Worm (Caenorhabditis elegans) whole organism, L1 larva: ENCODE measurements around the gene pat-3.

ENCODE experiments used
- C04F5.9 ChIP-seq: sonication (generic microtip); optimal IDR thresholded peaks from 2 replicates; lab custom pipeline; 2016; ENCODE audit warnings: missing genetic modification characterization, missing compliant biosample characterization
- C16A3.4 ChIP-seq: fragments of 150-350 bp; optimal IDR thresholded peaks from 2 replicates; lab custom pipeline; 2014; ENCODE audit warnings: missing biosample characterization, missing genetic modification characterization
- C34B4.2 ChIP-seq: sonication (generic microtip); optimal IDR thresholded peaks from 2 replicates; lab custom pipeline; 2017; ENCODE audit warnings: mild to moderate bottlenecking, missing genetic modification characterization, missing compliant biosample characterization
- F16B12.6 ChIP-seq: fragments of 150-350 bp; optimal IDR thresholded peaks from 2 replicates; lab custom pipeline; 2014; ENCODE audit warnings: missing biosample characterization, missing genetic modification characterization
- Y116A8C.19 ChIP-seq: sonication (generic microtip); optimal IDR thresholded peaks from 2 replicates; lab custom pipeline; 2016; ENCODE audit warnings: missing compliant biosample characterization, missing genetic modification characterization, borderline replicate concordance
- aha-1 ChIP-seq: fragments of 150-350 bp; optimal IDR thresholded peaks from 2 replicates; lab custom pipeline; 2014; ENCODE audit warnings: missing biosample characterization, missing genetic modification characterization
- alr-1 ChIP-seq: fragments of 200-800 bp; sonication (Bioruptor generic); optimal IDR thresholded peaks from 2 replicates; lab custom pipeline; 2018; ENCODE audit warnings: borderline replicate concordance, mild to moderate bottlenecking, missing genetic modification characterization, missing compliant biosample characterization
- aly-2 ChIP-seq: fragments of 150-350 bp; optimal IDR thresholded peaks from 2 replicates; lab custom pipeline; 2014; ENCODE audit warnings: missing biosample characterization, missing genetic modification characterization
- ama-1 ChIP-seq: fragments of 150-350 bp; optimal IDR thresholded peaks from 2 replicates; lab custom pipeline; 2014
- ceh-63 ChIP-seq: fragments of 200-800 bp; sonication (Bioruptor generic); optimal IDR thresholded peaks from 2 replicates; lab custom pipeline; 2018; ENCODE audit warnings: mild to moderate bottlenecking, missing genetic modification characterization, missing compliant biosample characterization
- ceh-88 ChIP-seq: fragments of 200-800 bp; sonication (Bioruptor generic); IDR thresholded peaks from 2 replicates; pipeline ENCODE4 v1.3.6; 2022; ENCODE audit warnings: missing genetic modification characterization, missing compliant biosample characterization
- ces-1 ChIP-seq: fragments of 150-350 bp; optimal IDR thresholded peaks from 2 replicates; lab custom pipeline; 2014; ENCODE audit warnings: missing biosample characterization, missing genetic modification reagents, missing genetic modification characterization
- dsc-1 ChIP-seq: sonication (generic microtip); optimal IDR thresholded peaks from 2 replicates; lab custom pipeline; 2016; ENCODE audit warnings: mild to moderate bottlenecking, missing genetic modification characterization, missing compliant biosample characterization
- efl-3 ChIP-seq: fragments of 200-800 bp; sonication (Bioruptor generic); optimal IDR thresholded peaks from 2 replicates; lab custom pipeline; 2018; ENCODE audit warnings: mild to moderate bottlenecking, missing genetic modification characterization, missing compliant biosample characterization
- elt-2 ChIP-seq: sonication (generic microtip); optimal IDR thresholded peaks from 2 replicates; lab custom pipeline; 2016; ENCODE audit warnings: missing genetic modification characterization, mild to moderate bottlenecking, inconsistent platforms, missing compliant biosample characterization, missing genetic modification reagents
- elt-3 ChIP-seq, 6 experiments: fragments of 150-350 bp in 1 of 6; sonication (generic microtip); optimal IDR thresholded peaks; 2 replicates each; lab custom pipeline; 2017 to 2018; ENCODE audit warnings: missing biosample characterization in 6 of 6, missing genetic modification characterization in 6 of 6, inconsistent platforms in 1 of 6
- ets-5 ChIP-seq: fragments of 200-800 bp; sonication (Bioruptor generic); IDR thresholded peaks from 2 replicates; pipeline ENCODE4 v1.3.6; 2022; ENCODE audit warnings: missing genetic modification characterization, missing compliant biosample characterization
- fkh-4 ChIP-seq: sonication (generic microtip); optimal IDR thresholded peaks from 2 replicates; lab custom pipeline; 2016; ENCODE audit warnings: missing compliant biosample characterization, missing genetic modification characterization, borderline replicate concordance
- fkh-8 ChIP-seq: sonication (generic microtip); optimal IDR thresholded peaks from 2 replicates; lab custom pipeline; 2016; ENCODE audit warnings: mild to moderate bottlenecking, missing genetic modification characterization, missing compliant biosample characterization
- fos-1 ChIP-seq: fragments of 150-350 bp; optimal IDR thresholded peaks from 2 replicates; lab custom pipeline; 2014; ENCODE audit warnings: missing biosample characterization, missing genetic modification characterization
- grh-1 ChIP-seq: fragments of 200-800 bp; sonication (Bioruptor generic); IDR thresholded peaks from 2 replicates; pipeline ENCODE4 v1.3.6; 2022; ENCODE audit warnings: missing genetic modification reagents, missing genetic modification characterization, missing compliant biosample characterization
- hlh-17 ChIP-seq: fragments of 200-800 bp; sonication (Bioruptor generic); optimal IDR thresholded peaks from 2 replicates; lab custom pipeline; 2018; ENCODE audit warnings: missing genetic modification characterization, mild to moderate bottlenecking, missing compliant biosample characterization, moderate library complexity, borderline replicate concordance
- hlh-4 ChIP-seq: sonication (generic microtip); optimal IDR thresholded peaks from 2 replicates; lab custom pipeline; 2016; ENCODE audit warnings: mild to moderate bottlenecking, missing genetic modification characterization, missing compliant biosample characterization
- jun-1 ChIP-seq: fragments of 150-350 bp; optimal IDR thresholded peaks from 2 replicates; lab custom pipeline; 2014; ENCODE audit warnings: missing biosample characterization, missing genetic modification reagents, missing genetic modification characterization
- lin-14 ChIP-seq: fragments of 200-800 bp; sonication (Bioruptor generic); optimal IDR thresholded peaks from 2 replicates; lab custom pipeline; 2018; ENCODE audit warnings: mild to moderate bottlenecking, missing genetic modification characterization, moderate library complexity, missing compliant biosample characterization
- lin-35 ChIP-seq, 2 experiments: fragments of 150-350 bp; optimal IDR thresholded peaks; 2 replicates each; lab custom pipeline; 2014; ENCODE audit warnings: missing biosample characterization in 2 of 2, missing genetic modification characterization in 2 of 2, missing genetic modification reagents in 2 of 2
- lin-39 ChIP-seq: fragments of 150-350 bp; optimal IDR thresholded peaks from 2 replicates; lab custom pipeline; 2014; ENCODE audit warnings: missing biosample characterization, missing genetic modification reagents, missing genetic modification characterization
- lsy-2 ChIP-seq, 2 experiments: fragments of 150-350 bp; optimal IDR thresholded peaks; 2 replicates each; lab custom pipeline; 2014; ENCODE audit warnings: missing biosample characterization in 2 of 2, missing genetic modification characterization in 2 of 2
- mdl-1 ChIP-seq, 2 experiments: fragments of 150-350 bp; optimal IDR thresholded peaks; 2 replicates each; lab custom pipeline; 2014 to 2017; ENCODE audit warnings: missing biosample characterization in 2 of 2, missing genetic modification characterization in 2 of 2, inconsistent platforms in 1 of 2
- mep-1 ChIP-seq: fragments of 150-350 bp; optimal IDR thresholded peaks from 2 replicates; lab custom pipeline; 2014; ENCODE audit warnings: missing biosample characterization, missing genetic modification characterization
- nhr-11 ChIP-seq: fragments of 150-350 bp; optimal IDR thresholded peaks from 2 replicates; lab custom pipeline; 2014; ENCODE audit warnings: missing biosample characterization, missing genetic modification characterization
- nhr-20 ChIP-seq: sonication (generic microtip); optimal IDR thresholded peaks from 2 replicates; lab custom pipeline; 2016; ENCODE audit warnings: mild to moderate bottlenecking, missing genetic modification characterization, missing compliant biosample characterization
- nhr-28 ChIP-seq: fragments of 150-350 bp; optimal IDR thresholded peaks from 2 replicates; lab custom pipeline; 2014; ENCODE audit warnings: missing biosample characterization, missing genetic modification characterization
- nhr-71 ChIP-seq: sonication (generic microtip); optimal IDR thresholded peaks from 2 replicates; lab custom pipeline; 2016; ENCODE audit warnings: mild to moderate bottlenecking, missing genetic modification characterization, moderate library complexity, missing compliant biosample characterization
- nhr-90 ChIP-seq: sonication (generic microtip); optimal IDR thresholded peaks from 2 replicates; lab custom pipeline; 2016; ENCODE audit warnings: mild to moderate bottlenecking, missing genetic modification characterization, missing compliant biosample characterization; ENCODE audit not compliant: poor library complexity
- pag-3 ChIP-seq: sonication (generic microtip); optimal IDR thresholded peaks from 2 replicates; lab custom pipeline; 2017; ENCODE audit warnings: missing genetic modification characterization, mild to moderate bottlenecking, missing compliant biosample characterization, antibody characterized with exemption, borderline replicate concordance; ENCODE audit not compliant: insufficient read depth
- pax-3 ChIP-seq: fragments of 200-800 bp; sonication (Bioruptor generic); optimal IDR thresholded peaks from 2 replicates; lab custom pipeline; 2018; ENCODE audit warnings: mild to moderate bottlenecking, missing genetic modification characterization, moderate library complexity, missing compliant biosample characterization
- rnt-1 ChIP-seq: sonication (generic microtip); optimal IDR thresholded peaks from 2 replicates; lab custom pipeline; 2016; ENCODE audit warnings: mild to moderate bottlenecking, missing genetic modification characterization, moderate library complexity, missing compliant biosample characterization
- skn-1 ChIP-seq: fragments of 150-350 bp; optimal IDR thresholded peaks from 2 replicates; lab custom pipeline; 2014; ENCODE audit warnings: missing biosample characterization, missing genetic modification characterization
- snpc-4 ChIP-seq: fragments of 150-350 bp; optimal IDR thresholded peaks from 2 replicates; lab custom pipeline; 2014; ENCODE audit warnings: missing biosample characterization, missing genetic modification characterization
- sox-4 ChIP-seq: sonication (generic microtip); optimal IDR thresholded peaks from 2 replicates; lab custom pipeline; 2016; ENCODE audit warnings: missing genetic modification characterization, missing compliant biosample characterization
- sup-37 ChIP-seq: fragments of 200-800 bp; sonication (Bioruptor generic); optimal IDR thresholded peaks from 2 replicates; lab custom pipeline; 2018; ENCODE audit warnings: mild to moderate bottlenecking, missing genetic modification characterization, missing compliant biosample characterization
- swsn-7 ChIP-seq: sonication (generic microtip); optimal IDR thresholded peaks from 2 replicates; lab custom pipeline; 2016; ENCODE audit warnings: missing genetic modification characterization, missing compliant biosample characterization
- tbx-2 ChIP-seq: sonication (generic microtip); optimal IDR thresholded peaks from 2 replicates; lab custom pipeline; 2016; ENCODE audit warnings: missing genetic modification characterization, missing compliant biosample characterization
- tlp-1 ChIP-seq: fragments of 150-350 bp; optimal IDR thresholded peaks from 2 replicates; lab custom pipeline; 2014; ENCODE audit warnings: missing biosample characterization, missing genetic modification characterization
- unc-86 ChIP-seq: sonication (generic microtip); optimal IDR thresholded peaks from 2 replicates; lab custom pipeline; 2016; ENCODE audit warnings: missing genetic modification characterization, missing compliant biosample characterization
- unc-98 ChIP-seq: fragments of 200-800 bp; sonication (Bioruptor generic); IDR thresholded peaks from 2 replicates; pipeline ENCODE4 v1.3.6; 2022; ENCODE audit warnings: missing genetic modification characterization, missing compliant biosample characterization
- vab-15 ChIP-seq: sonication (generic microtip); optimal IDR thresholded peaks from 2 replicates; lab custom pipeline; 2017; ENCODE audit warnings: missing genotype, mild to moderate bottlenecking, missing genetic modification characterization, missing compliant biosample characterization
- xbp-1 ChIP-seq: sonication (generic microtip); optimal IDR thresholded peaks from 2 replicates; lab custom pipeline; 2016; ENCODE audit warnings: missing genetic modification characterization, missing compliant biosample characterization
- zag-1 ChIP-seq: fragments of 150-350 bp; optimal IDR thresholded peaks from 2 replicates; lab custom pipeline; 2014; ENCODE audit warnings: missing biosample characterization, missing genetic modification characterization
- ztf-11 ChIP-seq, 2 experiments: sonication (generic microtip); optimal IDR thresholded peaks; 2 replicates each; lab custom pipeline; 2016 to 2017; ENCODE audit warnings: missing genetic modification characterization in 2 of 2, missing biosample characterization in 1 of 2, missing compliant biosample characterization in 1 of 2
- ztf-4 ChIP-seq: fragments of 150-350 bp; optimal IDR thresholded peaks from 2 replicates; lab custom pipeline; 2014; ENCODE audit warnings: missing biosample characterization, missing genetic modification characterization

The pat-3 gene

ce11 chrIII:3916624-3917023, 2.7 kb upstream of the pat-3 start, which contains the start of gene ccdc-47 (continued):
- TF ChIP-seq zag-1 (tag; lab: Kevin White, UChicago), result no peak
- TF ChIP-seq sox-4, result no peak
- no peak for TF ChIP-seq C34B4.2 (tag; lab: Kevin White, UChicago)
- peak; percentile 66 for TF ChIP-seq swsn-7
- no peak for TF ChIP-seq jun-1 (tag; lab: Kevin White, UChicago)
- no peak for TF ChIP-seq Y116A8C.19
- TF ChIP-seq aly-2 (tag; lab: Kevin White, UChicago), result no peak
- no peak for TF ChIP-seq hlh-17
- TF ChIP-seq mdl-1 (tag; optimal IDR thresholded peaks at IDR 0.05; lab: Kevin White, UChicago), result peak in 1 of 2 experiments; percentile 33
- TF ChIP-seq hlh-4 (tag; lab: Kevin White, UChicago), result no peak
- TF ChIP-seq fos-1, result no peak
- peak; percentile 66 for TF ChIP-seq dsc-1
- peak; percentile 22 for TF ChIP-seq ztf-4 (tag; lab: Kevin White, UChicago)
- TF ChIP-seq ets-5, result no peak
- no peak for TF ChIP-seq nhr-11
- no peak for TF ChIP-seq ceh-63 (GFP tag; lab: Kevin White, UChicago)
- no peak for TF ChIP-seq vab-15 (tag; lab: Kevin White, UChicago)
- TF ChIP-seq nhr-90 (tag; lab: Kevin White, UChicago), result peak; percentile 52
- TF ChIP-seq lin-39 (tag; lab: Kevin White, UChicago), result peak; percentile 4
- 0 out of 2 replicates have a peak, but pooled peaks have one; percentile 28 for TF ChIP-seq grh-1 (GFP tag; lab: Robert Waterston, UW)
- peak; percentile 53 for TF ChIP-seq lin-14 (GFP tag; lab: Kevin White, UChicago)
- TF ChIP-seq ceh-88 (GFP tag; lab: Robert Waterston, UW), result no peak
- TF ChIP-seq pag-3 (tag; lab: Kevin White, UChicago), result no peak
- peak; percentile 81 for TF ChIP-seq rnt-1
- no peak for TF ChIP-seq ama-1
- TF ChIP-seq xbp-1 (tag; lab: Kevin White, UChicago), result peak; percentile 55
- TF ChIP-seq tbx-2 (tag; lab: Kevin White, UChicago), result peak; percentile 49
- peak in 1 of 6 experiments; percentile 70 for TF ChIP-seq elt-3 (tag; optimal IDR thresholded peaks at IDR 0.05; lab: Kevin White, UChicago)
- peak; percentile 69 for TF ChIP-seq mep-1
- TF ChIP-seq fkh-8 (tag; lab: Kevin White, UChicago), result peak; percentile 34
- no peak for TF ChIP-seq nhr-28 (tag; lab: Kevin White, UChicago)
- peak; percentile 35 for TF ChIP-seq unc-86
- peak in 1 of 2 experiments; percentile 44 for TF ChIP-seq ztf-11 (tag; optimal IDR thresholded peaks at IDR 0.05; lab: Kevin White, UChicago)
- no peak for TF ChIP-seq C04F5.9 (tag; lab: Kevin White, UChicago)
- peak; percentile 65 to 75 for TF ChIP-seq lsy-2 (tag; optimal IDR thresholded peaks at IDR 0.05; lab: Kevin White, UChicago)
- TF ChIP-seq ces-1, result no peak
- peak; percentile 54 for TF ChIP-seq skn-1 (tag; lab: Kevin White, UChicago)
- no peak for TF ChIP-seq fkh-4 (tag; lab: Kevin White, UChicago)
- TF ChIP-seq unc-98 (GFP tag; lab: Robert Waterston, UW), result no peak
- no peak for TF ChIP-seq tlp-1
- peak; percentile 71 for TF ChIP-seq C16A3.4 (tag; lab: Kevin White, UChicago)
- TF ChIP-seq nhr-71 (tag; lab: Kevin White, UChicago), result peak; percentile 74
- no peak for TF ChIP-seq alr-1
- peak; percentile 16 for TF ChIP-seq elt-2 (tag; lab: Kevin White, UChicago)
- no peak for TF ChIP-seq efl-3 (GFP tag; lab: Kevin White, UChicago)
- peak; percentile 19 for TF ChIP-seq F16B12.6 (tag; lab: Kevin White, UChicago)
- TF ChIP-seq sup-37 (GFP tag; lab: Kevin White, UChicago), result no peak
- no peak for TF ChIP-seq pax-3 (tag; lab: Kevin White, UChicago)
- no peak for TF ChIP-seq aha-1 (tag; lab: Kevin White, UChicago)
- peak; percentile 51 for TF ChIP-seq nhr-20
- TF ChIP-seq snpc-4, result peak; percentile 66
- peak; percentile 60 to 91 for TF ChIP-seq lin-35 (GFP tag; optimal IDR thresholded peaks at IDR 0.05; lab: Kevin White, UChicago)
